Worm (Caenorhabditis elegans): ENCODE data around the gene Y62F5A.9.

Y62F5A.9 gene

DNA sequence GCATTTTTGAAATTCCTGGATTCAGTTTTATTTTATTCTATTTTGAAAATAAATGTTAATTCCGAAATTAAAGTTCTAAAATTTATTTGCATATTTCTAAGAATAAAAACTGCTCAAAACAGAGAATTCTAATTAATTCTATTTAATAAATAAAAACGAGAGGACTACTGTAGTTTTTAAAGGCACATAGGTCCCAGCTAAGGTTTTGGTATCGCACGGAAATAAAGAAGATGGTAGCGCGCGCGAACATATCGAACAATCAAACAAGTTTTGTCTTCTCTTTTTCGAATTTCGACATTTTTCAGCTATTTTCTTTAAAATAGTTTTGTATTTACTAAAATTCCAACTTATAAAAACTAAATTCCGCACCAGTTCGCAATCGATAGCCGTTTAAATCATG is 39.2 kb upstream of the Y62F5A.9 start:
- TF ChIP-seq zip-5 (tag; optimal IDR thresholded peaks at IDR 0.05) (no peak), ceh-45 (GFP tag; IDR thresholded peaks at IDR 0.05) (no peak), nhr-232 (tag; optimal IDR thresholded peaks at IDR 0.05) (no peak), ceh-14 (tag; optimal IDR thresholded peaks at IDR 0.05) (no peak), dve-1 (tag; optimal IDR thresholded peaks at IDR 0.05) (no peak), hlh-15 (tag; optimal IDR thresholded peaks at IDR 0.05) (no peak), unc-3 (GFP tag; conservative IDR thresholded peaks at IDR 0.05) (no peak), unc-3 (tag; optimal IDR thresholded peaks at IDR 0.05) (no peak), pqm-1 (tag; optimal IDR thresholded peaks at IDR 0.05) (no peak), C08G9.2 (tag; optimal IDR thresholded peaks at IDR 0.05) (no peak), che-1 (tag; optimal IDR thresholded peaks at IDR 0.05) (no peak), elt-4 (tag; optimal IDR thresholded peaks at IDR 0.05) (no peak), K09A11.1 (tag; optimal IDR thresholded peaks at IDR 0.05; ENCODE audit: insufficient read depth) (no peak), rnt-1 (tag; optimal IDR thresholded peaks at IDR 0.05) (no peak), ref-2 (tag; optimal IDR thresholded peaks at IDR 0.05) (no peak), pag-3 (tag; optimal IDR thresholded peaks at IDR 0.05; ENCODE audit: borderline replicate concordance) (no peak)

- TF ChIP-seq lim-6 (tag; optimal IDR thresholded peaks at IDR 0.05) (no peak), ceh-19 (GFP tag; optimal IDR thresholded peaks at IDR 0.05) (no peak), ceh-30 (tag; optimal IDR thresholded peaks at IDR 0.05) (no peak), K09A11.1 (tag; optimal IDR thresholded peaks at IDR 0.05; ENCODE audit: insufficient read depth) (no peak), hlh-8 (tag; optimal IDR thresholded peaks at IDR 0.05) (no peak), ceh-2 (tag; optimal IDR thresholded peaks at IDR 0.05) (no peak), ceh-18 (tag; optimal IDR thresholded peaks at IDR 0.05) (no peak), pag-3 (tag; optimal IDR thresholded peaks at IDR 0.05; ENCODE audit: borderline replicate concordance) (no peak)
Measured at ce11 chrII:11577397-11577796, 38.8 kb upstream of the Y62F5A.9 start, which contains the start of gene pcs-1. Gene pcs-1 (minus strand): TSS chrII:11577740.

ce11 chrII:11572944-11573343 is 34.3 kb upstream of the Y62F5A.9 start, which contains the start of gene F54D5.2:
Gene F54D5.2 (plus strand): TSS chrII:11573180.
- TF ChIP-seq ceh-9 (tag; optimal IDR thresholded peaks at IDR 0.05): no peak
- TF ChIP-seq hlh-15 (tag; optimal IDR thresholded peaks at IDR 0.05): no peak
- no peak for TF ChIP-seq npax-4 (tag; optimal IDR thresholded peaks at IDR 0.05)
- TF ChIP-seq syd-9 (tag; optimal IDR thresholded peaks at IDR 0.05): no peak
- no peak for TF ChIP-seq fkh-10 (GFP tag; optimal IDR thresholded peaks at IDR 0.05)

ce11 chrII:11571260-11571854 is 32.7 kb upstream of the Y62F5A.9 start, which contains the start of gene F54D5.3:
Gene F54D5.3 (plus strand): TSS chrII:11571805.
- no peak for TF ChIP-seq unc-55 (GFP tag; optimal IDR thresholded peaks at IDR 0.05)
- TF ChIP-seq unc-3 (GFP tag; conservative IDR thresholded peaks at IDR 0.05): no peak
- no peak for TF ChIP-seq unc-3 (tag; optimal IDR thresholded peaks at IDR 0.05)
- no peak for TF ChIP-seq Y22D7AL.16 (tag; optimal IDR thresholded peaks at IDR 0.05)
- TF ChIP-seq ceh-30 (tag; optimal IDR thresholded peaks at IDR 0.05): no peak
- TF ChIP-seq ceh-34 (tag; optimal IDR thresholded peaks at IDR 0.05): no peak
- TF ChIP-seq pqm-1 (tag; optimal IDR thresholded peaks at IDR 0.05): no peak
- TF ChIP-seq gmeb-2 (tag; optimal IDR thresholded peaks at IDR 0.05): no peak
- no peak for TF ChIP-seq nhr-11 (tag; optimal IDR thresholded peaks at IDR 0.05)
- TF ChIP-seq mec-3 (tag; optimal IDR thresholded peaks at IDR 0.05; ENCODE audit: borderline replicate concordance): no peak
- no peak for TF ChIP-seq T23F11.4 (GFP tag; optimal IDR thresholded peaks at IDR 0.05)
- no peak for TF ChIP-seq ceh-14 (tag; optimal IDR thresholded peaks at IDR 0.05)
- no peak for TF ChIP-seq hlh-8 (tag; optimal IDR thresholded peaks at IDR 0.05)
- TF ChIP-seq nhr-232 (tag; optimal IDR thresholded peaks at IDR 0.05): no peak
- no peak for TF ChIP-seq ahr-1 (tag; optimal IDR thresholded peaks at IDR 0.05)
- TF ChIP-seq tbx-7 (tag; optimal IDR thresholded peaks at IDR 0.05): no peak
- TF ChIP-seq ceh-18 (tag; optimal IDR thresholded peaks at IDR 0.05): no peak
- no peak for TF ChIP-seq che-1 (tag; optimal IDR thresholded peaks at IDR 0.05)
- no peak for TF ChIP-seq lim-6 (tag; optimal IDR thresholded peaks at IDR 0.05)
